Fruit fly (Drosophila melanogaster) whole organism, embryonic: ENCODE measurements around the gene CG9992.
A peak's percentile ranks its signal among the peaks of the same experiment; 100 is the strongest.

Source experiments
- Atf-2 ChIP-seq: fragments of 200-800 bp; sonication (Bioruptor generic); optimal IDR thresholded peaks from 2 replicates; lab custom pipeline; 2016; ENCODE audit warnings: missing biosample characterization, missing genetic modification characterization
- CG11093 ChIP-seq: fragments of 200-800 bp; sonication (Bioruptor generic); IDR thresholded peaks from 3 replicates; pipeline ENCODE4 v1.3.6; 2022; ENCODE audit warnings: missing biosample characterization, missing genetic modification characterization
- CG12659 ChIP-seq: fragments of 200-800 bp; sonication (Bioruptor generic); optimal IDR thresholded peaks from 3 replicates; lab custom pipeline; 2017; ENCODE audit warnings: mild to moderate bottlenecking, missing biosample characterization, missing genetic modification reagents, missing genetic modification characterization
- CG14965 ChIP-seq: fragments of 200-800 bp; sonication (Bioruptor generic); optimal IDR thresholded peaks from 2 replicates; lab custom pipeline; 2016; ENCODE audit warnings: missing biosample characterization, missing genetic modification characterization, borderline replicate concordance
- CG16813 ChIP-seq: fragments of 200-800 bp; sonication (Bioruptor generic); IDR thresholded peaks from 3 replicates; pipeline ENCODE4 v1.3.6; 2022; ENCODE audit warnings: missing biosample characterization, missing genetic modification characterization; ENCODE audit not compliant: partially characterized antibody
- CG2678 ChIP-seq: fragments of 200-800 bp; sonication (Bioruptor generic); optimal IDR thresholded peaks from 3 replicates; lab custom pipeline; 2019; ENCODE audit warnings: missing biosample characterization, mild to moderate bottlenecking, missing genetic modification characterization, moderate library complexity
- CG30020 ChIP-seq: fragments of 200-800 bp; optimal IDR thresholded peaks from 2 replicates; lab custom pipeline; 2019; ENCODE audit warnings: missing biosample characterization, mild to moderate bottlenecking, missing genetic modification characterization, moderate library complexity
- CG31365 ChIP-seq: fragments of 200-800 bp; sonication (Bioruptor generic); optimal IDR thresholded peaks from 2 replicates; lab custom pipeline; 2018; ENCODE audit warnings: missing biosample characterization, mild to moderate bottlenecking, missing genetic modification characterization
- CG6175 ChIP-seq: fragments of 200-800 bp; sonication (Bioruptor generic); IDR thresholded peaks from 3 replicates; pipeline ENCODE4 v1.3.6; 2022; ENCODE audit warnings: missing biosample characterization, missing genetic modification characterization
- CG6683 ChIP-seq: fragments of 200-800 bp; sonication (Bioruptor generic); optimal IDR thresholded peaks from 2 replicates; lab custom pipeline; 2017; ENCODE audit warnings: missing biosample characterization, mild to moderate bottlenecking, missing genetic modification characterization, missing genetic modification reagents
- CG7372 ChIP-seq: fragments of 200-800 bp; sonication (Bioruptor generic); IDR thresholded peaks from 2 replicates; pipeline ENCODE4 v1.3.6; 2022; ENCODE audit warnings: missing biosample characterization, missing genetic modification characterization
- CG7839 ChIP-seq: fragments of 200-800 bp; sonication (Bioruptor generic); optimal IDR thresholded peaks from 3 replicates; lab custom pipeline; 2018; ENCODE audit warnings: missing biosample characterization, mild to moderate bottlenecking, missing genetic modification characterization, moderate library complexity
- CG8290 ChIP-seq, 3 experiments: fragments of 200-800 bp; sonication (Bioruptor generic); optimal IDR thresholded peaks; 2 replicates each; lab custom pipeline; 2016 to 2019; ENCODE audit warnings: missing biosample characterization in 3 of 3, missing genetic modification characterization in 3 of 3, mild to moderate bottlenecking in 2 of 3, moderate library complexity in 1 of 3
- CG8359 ChIP-seq: fragments of 200-800 bp; sonication (Bioruptor generic); optimal IDR thresholded peaks from 2 replicates; lab custom pipeline; 2017; ENCODE audit warnings: missing biosample characterization, mild to moderate bottlenecking, missing genetic modification characterization, borderline replicate concordance
- Camta ChIP-seq: fragments of 200-800 bp; sonication (Bioruptor generic); optimal IDR thresholded peaks from 2 replicates; lab custom pipeline; 2016; ENCODE audit warnings: missing biosample characterization, missing genetic modification characterization
- Dbx ChIP-seq: fragments of 200-800 bp; sonication (Bioruptor generic); IDR thresholded peaks from 3 replicates; pipeline ENCODE4 v1.3.6; 2022; ENCODE audit warnings: missing biosample characterization, missing genetic modification characterization
- Dek ChIP-seq: fragments of 200-800 bp; sonication (Bioruptor generic); optimal IDR thresholded peaks from 3 replicates; lab custom pipeline; 2019; ENCODE audit warnings: missing biosample characterization, mild to moderate bottlenecking, missing genetic modification characterization, moderate library complexity
- Dip2 ChIP-seq: fragments of 200-800 bp; sonication (Bioruptor generic); IDR thresholded peaks from 2 replicates; pipeline ENCODE4 v1.3.6; 2022; ENCODE audit warnings: missing biosample characterization, missing genetic modification characterization
- HLH4C ChIP-seq: fragments of 200-800 bp; sonication (Bioruptor generic); IDR thresholded peaks from 3 replicates; pipeline ENCODE4 v1.3.6; 2022; ENCODE audit warnings: missing biosample characterization, missing genetic modification characterization; ENCODE audit not compliant: partially characterized antibody
- HLH54F ChIP-seq: fragments of 200-800 bp; sonication (Bioruptor generic); optimal IDR thresholded peaks from 3 replicates; lab custom pipeline; 2016; ENCODE audit warnings: missing biosample characterization, missing genetic modification characterization
- Lpt ChIP-seq: fragments of >200 bp; optimal IDR thresholded peaks from 2 replicates; lab custom pipeline; 2018; ENCODE audit warnings: missing biosample characterization, missing genetic modification characterization
- NFAT ChIP-seq: fragments of 200-800 bp; sonication (Bioruptor generic); IDR thresholded peaks from 2 replicates; pipeline ENCODE4 v1.3.6; 2022; ENCODE audit warnings: missing biosample characterization, missing genetic modification characterization
- Ptx1 ChIP-seq: fragments of 200-800 bp; sonication (Bioruptor generic); IDR thresholded peaks from 2 replicates; pipeline ENCODE4 v1.3.6; 2022; ENCODE audit warnings: missing biosample characterization, missing genetic modification characterization
- Six4 ChIP-seq: fragments of 200-800 bp; sonication (Bioruptor generic); optimal IDR thresholded peaks from 2 replicates; lab custom pipeline; 2016; ENCODE audit warnings: missing biosample characterization, missing genetic modification characterization
- Sry-δ ChIP-seq: fragments of 200-800 bp; sonication (Bioruptor generic); optimal IDR thresholded peaks from 2 replicates; lab custom pipeline; 2016; ENCODE audit warnings: missing biosample characterization, missing genetic modification characterization
- Trl ChIP-seq, 3 experiments: fragments of >200 bp in 2 of 3; fragments of 200-800 bp in 1 of 3; sonication (Bioruptor generic) in 1 of 3; optimal IDR thresholded peaks; 2 replicates in 1 of 3; 3 replicates in 2 of 3; lab custom pipeline; 2016 to 2017; ENCODE audit warnings: missing biosample characterization in 1 of 3, missing genetic modification characterization in 1 of 3
- Vsx1 ChIP-seq: fragments of 200-800 bp; sonication (Bioruptor generic); optimal IDR thresholded peaks from 2 replicates; lab custom pipeline; 2017; ENCODE audit warnings: missing biosample characterization, mild to moderate bottlenecking, missing genetic modification characterization, missing genetic modification reagents
- abd-A ChIP-seq: fragments of 200-800 bp; sonication (Bioruptor generic); optimal IDR thresholded peaks from 3 replicates; lab custom pipeline; 2019; ENCODE audit warnings: missing biosample characterization, mild to moderate bottlenecking, missing genetic modification characterization, moderate library complexity
- ara ChIP-seq: fragments of 200-800 bp; sonication (Bioruptor generic); IDR thresholded peaks from 2 replicates; pipeline ENCODE4 v1.3.6; 2022; ENCODE audit warnings: missing biosample characterization, missing genetic modification characterization
- cato ChIP-seq: fragments of 200-800 bp; sonication (Bioruptor generic); optimal IDR thresholded peaks from 2 replicates; lab custom pipeline; 2016; ENCODE audit warnings: missing biosample characterization, missing genetic modification characterization, borderline replicate concordance
- chinmo ChIP-seq: fragments of 200-800 bp; sonication (Bioruptor generic); IDR thresholded peaks from 4 replicates; pipeline ENCODE4 v1.3.6; 2022; ENCODE audit warnings: missing biosample characterization, missing genetic modification characterization; ENCODE audit not compliant: partially characterized antibody
- cwo ChIP-seq: fragments of 200-800 bp; sonication (Bioruptor generic); optimal IDR thresholded peaks from 3 replicates; lab custom pipeline; 2017; ENCODE audit warnings: missing biosample characterization, missing genetic modification characterization, mild to moderate bottlenecking, moderate library complexity, missing genetic modification reagents
- dati ChIP-seq: fragments of 200-800 bp; sonication (Bioruptor generic); IDR thresholded peaks from 2 replicates; pipeline ENCODE4 v1.3.6; 2022; ENCODE audit warnings: missing biosample characterization, missing genetic modification characterization
- en ChIP-seq: fragments of 200-800 bp; sonication (Bioruptor generic); optimal IDR thresholded peaks from 2 replicates; lab custom pipeline; 2016; ENCODE audit warnings: missing biosample characterization, missing genetic modification characterization
- fu2 ChIP-seq: fragments of 200-800 bp; sonication (Bioruptor generic); optimal IDR thresholded peaks from 2 replicates; lab custom pipeline; 2016; ENCODE audit warnings: missing biosample characterization, missing genetic modification characterization
- gfzf ChIP-seq: fragments of 200-800 bp; sonication (Bioruptor generic); optimal IDR thresholded peaks from 2 replicates; lab custom pipeline; 2016; ENCODE audit warnings: missing biosample characterization, mild to moderate bottlenecking, missing genetic modification characterization, moderate library complexity
- ham ChIP-seq: fragments of 200-800 bp; sonication (Bioruptor generic); IDR thresholded peaks from 2 replicates; pipeline ENCODE4 v1.3.6; 2022; ENCODE audit warnings: missing biosample characterization, missing genetic modification characterization
- insv ChIP-seq, 2 experiments: fragments of 200-800 bp; sonication (Bioruptor generic); optimal IDR thresholded peaks; 3 replicates each; lab custom pipeline; 2016 to 2018; ENCODE audit warnings: missing biosample characterization in 2 of 2, missing genetic modification characterization in 2 of 2
- kay ChIP-seq: fragments of 200-800 bp; sonication (Bioruptor generic); optimal IDR thresholded peaks from 2 replicates; lab custom pipeline; 2016; ENCODE audit warnings: missing biosample characterization, missing genetic modification characterization
- luna ChIP-seq: fragments of 200-800 bp; sonication (Bioruptor generic); optimal IDR thresholded peaks from 2 replicates; lab custom pipeline; 2016; ENCODE audit warnings: missing biosample characterization, missing genetic modification characterization
- pros ChIP-seq: fragments of 200-800 bp; sonication (Bioruptor generic); optimal IDR thresholded peaks from 3 replicates; lab custom pipeline; 2019; ENCODE audit warnings: missing biosample characterization, mild to moderate bottlenecking, missing genetic modification characterization, moderate library complexity
- sd ChIP-seq: fragments of 200-800 bp; sonication (Bioruptor generic); optimal IDR thresholded peaks from 3 replicates; lab custom pipeline; 2018; ENCODE audit warnings: missing biosample characterization, mild to moderate bottlenecking, missing genetic modification characterization, moderate library complexity
- sim ChIP-seq: fragments of 200-800 bp; sonication (Bioruptor generic); IDR thresholded peaks from 2 replicates; pipeline ENCODE4 v1.3.6; 2022; ENCODE audit warnings: missing biosample characterization, missing genetic modification characterization
- slou ChIP-seq: fragments of 200-800 bp; sonication (Bioruptor generic); optimal IDR thresholded peaks from 3 replicates; lab custom pipeline; 2016; ENCODE audit warnings: missing biosample characterization, missing genetic modification characterization
- sqz ChIP-seq: fragments of 200-800 bp; sonication (Bioruptor generic); optimal IDR thresholded peaks from 3 replicates; lab custom pipeline; 2018; ENCODE audit warnings: missing biosample characterization, mild to moderate bottlenecking, missing genetic modification characterization
- sr ChIP-seq: fragments of 200-800 bp; sonication (Bioruptor generic); IDR thresholded peaks from 3 replicates; pipeline ENCODE4 v1.3.6; 2022; ENCODE audit warnings: missing biosample characterization, missing genetic modification characterization
- tna ChIP-seq: fragments of 200-800 bp; sonication (Bioruptor generic); IDR thresholded peaks from 2 replicates; pipeline ENCODE4 v1.3.6; 2022; ENCODE audit warnings: missing biosample characterization, missing genetic modification characterization; ENCODE audit not compliant: partially characterized antibody
- zfh2 ChIP-seq: fragments of 200-800 bp; sonication (Bioruptor generic); optimal IDR thresholded peaks from 2 replicates; lab custom pipeline; 2016; ENCODE audit warnings: missing biosample characterization, missing genetic modification characterization

CG9992 gene

dm6 chrX:16332615-16333288, 52.0 kb downstream of the CG9992 start (continued):
- TF ChIP-seq ham (GFP tag; lab: Robert Waterston, UW) (peak; percentile 75), CG6175 (peak; percentile 78; the same call in 2 of the 3 replicates), abd-A (tag; lab: Kevin White, UChicago) (peak; percentile 93), Dip2 (no peak; the same call in 1 of the 2 replicates), zfh2 (GFP tag; lab: Kevin White, UChicago) (peak; percentile 94), sd (tag; lab: Kevin White, UChicago) (peak; percentile 90), Camta (GFP tag; lab: Kevin White, UChicago) (peak; percentile 96), insv (GFP tag; optimal IDR thresholded peaks at IDR 0.05; lab: Kevin White, UChicago) (peak; percentile 18 to 77), chinmo (GFP tag; lab: Robert Waterston, UW) (no peak; the same call in 2 of the 4 replicates), Ptx1 (GFP tag; lab: Robert Waterston, UW) (peak; percentile 93), cato (peak; percentile 87), sqz (GFP tag; lab: Kevin White, UChicago) (peak; percentile 95), Dbx (GFP tag; lab: Robert Waterston, UW) (peak; percentile 90; the same call in 2 of the 3 replicates), Vsx1 (peak; percentile 88), Sry-δ (peak; percentile 49), sr (GFP tag; lab: Robert Waterston, UW) (no peak; the same call in 2 of the 3 replicates), Atf-2 (GFP tag; lab: Kevin White, UChicago) (peak; percentile 94), CG7839 (tag; lab: Kevin White, UChicago) (peak; percentile 98), Dek (peak; percentile 96), sim (GFP tag; lab: Robert Waterston, UW) (peak; percentile 80; the same call in 1 of the 2 replicates), CG7372 (GFP tag; lab: Robert Waterston, UW) (peak; percentile 93), pros (GFP tag; lab: Kevin White, UChicago) (peak; percentile 85), CG2678 (tag; lab: Kevin White, UChicago) (peak; percentile 99), gfzf (GFP tag; lab: Kevin White, UChicago) (no peak), CG8359 (GFP tag; lab: Kevin White, UChicago) (peak; percentile 89), luna (GFP tag; lab: Kevin White, UChicago) (peak; percentile 87), HLH54F (peak; percentile 96), Trl (optimal IDR thresholded peaks at IDR 0.05; lab: Kevin White, UChicago) (peak; percentile 71 to 84), Trl (GFP tag; optimal IDR thresholded peaks at IDR 0.05; lab: Kevin White, UChicago) (peak; percentile 95), CG14965 (GFP tag; lab: Kevin White, UChicago) (peak; percentile 71), en (GFP tag; lab: Kevin White, UChicago) (peak; percentile 91), slou (GFP tag; lab: Kevin White, UChicago) (peak; percentile 87), CG6683 (GFP tag; lab: Kevin White, UChicago) (peak; percentile 90), cwo (GFP tag; lab: Kevin White, UChicago) (peak; percentile 94), dati (GFP tag; lab: Robert Waterston, UW) (0 out of 2 replicates have a peak, but pooled peaks have one; percentile 37), Lpt (GFP tag; lab: Kevin White, UChicago) (no peak), CG8290 (GFP tag; optimal IDR thresholded peaks at IDR 0.05; lab: Kevin White, UChicago) (peak; percentile 79), CG8290 (tag; optimal IDR thresholded peaks at IDR 0.05; lab: Kevin White, UChicago) (peak; percentile 88 to 89), CG30020 (peak; percentile 90), HLH4C (GFP tag; lab: Robert Waterston, UW) (no peak), Six4 (peak; percentile 92), CG11093 (peak; percentile 93), fu2 (GFP tag; lab: Kevin White, UChicago) (peak; percentile 95), CG12659 (GFP tag; lab: Kevin White, UChicago) (peak; percentile 98), CG16813 (GFP tag; lab: Robert Waterston, UW) (no peak), ara (GFP tag; lab: Robert Waterston, UW) (peak; percentile 92), NFAT (peak; percentile 78), kay (GFP tag; lab: Kevin White, UChicago) (peak; percentile 90), tna (GFP tag; lab: Robert Waterston, UW) (no peak), CG31365 (tag; lab: Kevin White, UChicago) (peak; percentile 84)
